Worm (Caenorhabditis elegans) whole organism, L3 larva: ENCODE results near the gene ZK180.7.

Experiments
- R02D3.7 ChIP-seq: fragments of 150-350 bp; optimal IDR thresholded peaks from 2 replicates; lab custom pipeline; 2014; ENCODE audit warnings: missing biosample characterization, missing genetic modification characterization
- aly-2 ChIP-seq: fragments of 150-350 bp; optimal IDR thresholded peaks from 2 replicates; lab custom pipeline; 2014; ENCODE audit warnings: missing biosample characterization, missing genetic modification characterization
- ama-1 ChIP-seq: fragments of 150-350 bp; optimal IDR thresholded peaks from 2 replicates; lab custom pipeline; 2018
- ceh-16 ChIP-seq: sonication (generic microtip); optimal IDR thresholded peaks from 2 replicates; lab custom pipeline; 2017; ENCODE audit warnings: missing biosample characterization, missing genetic modification characterization
- daf-12 ChIP-seq: fragments of 150-350 bp; optimal IDR thresholded peaks from 2 replicates; lab custom pipeline; 2014; ENCODE audit warnings: missing biosample characterization, missing genetic modification reagents, missing genetic modification characterization
- egl-27 ChIP-seq: sonication (generic microtip); optimal IDR thresholded peaks from 4 replicates; lab custom pipeline; 2017; ENCODE audit warnings: missing biosample characterization, missing genetic modification reagents, missing genetic modification characterization
- egl-5 ChIP-seq: fragments of 150-350 bp; optimal IDR thresholded peaks from 2 replicates; lab custom pipeline; 2017; ENCODE audit warnings: missing biosample characterization, missing genetic modification reagents, missing genetic modification characterization, inconsistent platforms
- elt-1 ChIP-seq: fragments of 150-350 bp; optimal IDR thresholded peaks from 2 replicates; lab custom pipeline; 2014; ENCODE audit warnings: missing biosample characterization, missing genetic modification characterization
- elt-2 ChIP-seq: sonication (generic microtip); optimal IDR thresholded peaks from 2 replicates; lab custom pipeline; 2016; ENCODE audit warnings: missing genetic modification reagents, mild to moderate bottlenecking, missing genetic modification characterization, missing compliant biosample characterization
- elt-3 ChIP-seq, 3 experiments: fragments of 150-350 bp in 1 of 3; sonication (generic microtip) in 2 of 3; optimal IDR thresholded peaks; 2 replicates in 2 of 3; 4 replicates in 1 of 3; lab custom pipeline; 2014 to 2017; ENCODE audit warnings: missing biosample characterization in 3 of 3, missing genetic modification characterization in 3 of 3
- fkh-10 ChIP-seq: sonication (generic microtip); optimal IDR thresholded peaks from 2 replicates; lab custom pipeline; 2017; ENCODE audit warnings: missing biosample characterization, missing genetic modification reagents, missing genetic modification characterization
- fkh-2 ChIP-seq: fragments of 150-350 bp; optimal IDR thresholded peaks from 2 replicates; lab custom pipeline; 2014; ENCODE audit warnings: missing biosample characterization, missing genetic modification reagents, missing genetic modification characterization
- fos-1 ChIP-seq: fragments of 150-350 bp; optimal IDR thresholded peaks from 2 replicates; lab custom pipeline; 2014; ENCODE audit warnings: missing biosample characterization, missing genetic modification characterization
- hmg-11 ChIP-seq: sonication (generic microtip); optimal IDR thresholded peaks from 2 replicates; lab custom pipeline; 2016; ENCODE audit warnings: missing genetic modification characterization, missing compliant biosample characterization
- jun-1 ChIP-seq: fragments of 150-350 bp; optimal IDR thresholded peaks from 2 replicates; lab custom pipeline; 2014; ENCODE audit warnings: missing biosample characterization, missing genetic modification reagents, missing genetic modification characterization
- lin-15B ChIP-seq: fragments of 150-350 bp; optimal IDR thresholded peaks from 2 replicates; lab custom pipeline; 2014; ENCODE audit warnings: missing biosample characterization, missing genetic modification characterization
- lin-39 ChIP-seq: fragments of 150-350 bp; optimal IDR thresholded peaks from 2 replicates; lab custom pipeline; 2018; ENCODE audit warnings: missing biosample characterization, missing genetic modification reagents, missing genetic modification characterization
- lsy-12 ChIP-seq: sonication (generic microtip); optimal IDR thresholded peaks from 2 replicates; lab custom pipeline; 2016; ENCODE audit warnings: mild to moderate bottlenecking, missing genetic modification characterization, missing compliant biosample characterization
- mdl-1 ChIP-seq: fragments of 150-350 bp; optimal IDR thresholded peaks from 2 replicates; lab custom pipeline; 2014; ENCODE audit warnings: missing biosample characterization, missing genetic modification characterization
- mml-1 ChIP-seq: fragments of 150-350 bp; sonication (generic microtip); optimal IDR thresholded peaks from 3 replicates; lab custom pipeline; 2014; ENCODE audit warnings: missing biosample characterization, missing genetic modification characterization
- nfya-1 ChIP-seq: sonication (generic microtip); optimal IDR thresholded peaks from 2 replicates; lab custom pipeline; 2017; ENCODE audit warnings: missing genetic modification characterization, mild to moderate bottlenecking, missing compliant biosample characterization, antibody characterized with exemption, moderate library complexity; ENCODE audit not compliant: insufficient read depth
- nhr-11 ChIP-seq: fragments of 150-350 bp; optimal IDR thresholded peaks from 2 replicates; lab custom pipeline; 2014; ENCODE audit warnings: missing biosample characterization, missing genetic modification characterization
- nhr-23 ChIP-seq: fragments of 150-350 bp; optimal IDR thresholded peaks from 2 replicates; lab custom pipeline; 2014; ENCODE audit warnings: missing biosample characterization, missing genetic modification reagents, missing genetic modification characterization
- nhr-25 ChIP-seq: sonication (generic microtip); optimal IDR thresholded peaks from 2 replicates; lab custom pipeline; 2017; ENCODE audit warnings: missing biosample characterization, missing genetic modification characterization
- nhr-28 ChIP-seq: fragments of 150-350 bp; optimal IDR thresholded peaks from 2 replicates; lab custom pipeline; 2014; ENCODE audit warnings: missing biosample characterization, missing genetic modification characterization
- nhr-43 ChIP-seq: sonication (generic microtip); optimal IDR thresholded peaks from 2 replicates; lab custom pipeline; 2016; ENCODE audit warnings: mild to moderate bottlenecking, missing genetic modification characterization, missing compliant biosample characterization; ENCODE audit not compliant: poor library complexity, severe bottlenecking
- nhr-67 ChIP-seq: fragments of 150-350 bp; optimal IDR thresholded peaks from 2 replicates; lab custom pipeline; 2014; ENCODE audit warnings: missing biosample characterization, missing genetic modification characterization
- nhr-77 ChIP-seq: fragments of 150-350 bp; optimal IDR thresholded peaks from 2 replicates; lab custom pipeline; 2014; ENCODE audit warnings: missing biosample characterization, missing genetic modification characterization
- pha-4 ChIP-seq: fragments of 150-350 bp; optimal IDR thresholded peaks from 2 replicates; lab custom pipeline; 2014; ENCODE audit warnings: missing biosample characterization, missing genetic modification reagents, missing genetic modification characterization
- pqm-1 ChIP-seq: fragments of 150-350 bp; optimal IDR thresholded peaks from 2 replicates; lab custom pipeline; 2017; ENCODE audit warnings: missing biosample characterization, missing genetic modification characterization, inconsistent platforms
- sea-2 ChIP-seq: fragments of 150-350 bp; sonication (generic microtip); optimal IDR thresholded peaks from 4 replicates; lab custom pipeline; 2014; ENCODE audit warnings: missing biosample characterization, missing genetic modification reagents, missing genetic modification characterization
- skn-1 ChIP-seq: fragments of 150-350 bp; optimal IDR thresholded peaks from 2 replicates; lab custom pipeline; 2014; ENCODE audit warnings: missing biosample characterization, missing genetic modification characterization
- snpc-4 ChIP-seq: fragments of 150-350 bp; optimal IDR thresholded peaks from 2 replicates; lab custom pipeline; 2014; ENCODE audit warnings: missing biosample characterization, missing genetic modification characterization
- ztf-11 ChIP-seq: fragments of 150-350 bp; optimal IDR thresholded peaks from 2 replicates; lab custom pipeline; 2014; ENCODE audit warnings: missing biosample characterization, missing genetic modification characterization
- ztf-4 ChIP-seq: fragments of 150-350 bp; optimal IDR thresholded peaks from 2 replicates; lab custom pipeline; 2014; ENCODE audit warnings: missing biosample characterization, missing genetic modification characterization

Gene ZK180.7

ce11 chrIV:4470885-4471772 is 19.2 kb upstream of the ZK180.7 start:
- TF ChIP-seq elt-2 (tag; lab: Kevin White, UChicago) (peak; percentile 63), fkh-2 (tag; lab: Kevin White, UChicago) (no peak), ama-1 (peak; percentile 87), daf-12 (no peak), mdl-1 (tag; lab: Kevin White, UChicago) (peak; percentile 76), lin-15B (tag; lab: Kevin White, UChicago) (peak; percentile 25), hmg-11 (tag; lab: Kevin White, UChicago) (peak; percentile 3), nhr-23 (tag; lab: Kevin White, UChicago) (peak; percentile 12), pha-4 (tag; lab: Kevin White, UChicago) (peak; percentile 44), nfya-1 (peak; percentile 32), ceh-16 (tag; lab: Kevin White, UChicago) (no peak), pqm-1 (peak; percentile 46)

- TF ChIP-seq elt-1 (tag; lab: Kevin White, UChicago): peak; percentile 75
- TF ChIP-seq elt-2 (tag; lab: Kevin White, UChicago): peak; percentile 53
- TF ChIP-seq nhr-11: no peak
- peak; percentile 15 for TF ChIP-seq mml-1 (tag; lab: Kevin White, UChicago)
- peak; percentile 85 for TF ChIP-seq nhr-25 (tag; lab: Kevin White, UChicago)
- peak; percentile 37 for TF ChIP-seq pha-4 (tag; lab: Kevin White, UChicago)
- no peak for TF ChIP-seq fos-1 (tag; lab: Kevin White, UChicago)
- TF ChIP-seq aly-2 (tag; lab: Kevin White, UChicago): no peak
- no peak for TF ChIP-seq jun-1 (tag; lab: Kevin White, UChicago)
- TF ChIP-seq lsy-12: no peak
- no peak for TF ChIP-seq sea-2 (GFP tag; lab: Kevin White, UChicago)
- peak; percentile 86 for TF ChIP-seq ama-1
- no peak for TF ChIP-seq egl-27 (tag; lab: Kevin White, UChicago)
- peak; percentile 90 for TF ChIP-seq nhr-23 (tag; lab: Kevin White, UChicago)
- peak in 1 of 3 experiments; percentile 32 for TF ChIP-seq elt-3 (tag; optimal IDR thresholded peaks at IDR 0.05; lab: Kevin White, UChicago)
- peak; percentile 2 for TF ChIP-seq lin-39 (tag; lab: Kevin White, UChicago)
- no peak for TF ChIP-seq nhr-28 (tag; lab: Kevin White, UChicago)
- TF ChIP-seq pqm-1: peak; percentile 58
- no peak for TF ChIP-seq skn-1 (tag; lab: Kevin White, UChicago)
- TF ChIP-seq ztf-4 (tag; lab: Kevin White, UChicago): peak; percentile 54
- TF ChIP-seq ztf-11 (tag; lab: Kevin White, UChicago): no peak
- no peak for TF ChIP-seq nhr-77 (tag; lab: Kevin White, UChicago)
- no peak for TF ChIP-seq fkh-10
- TF ChIP-seq hmg-11 (tag; lab: Kevin White, UChicago): no peak
- no peak for TF ChIP-seq egl-5 (tag; lab: Kevin White, UChicago)
- peak; percentile 73 for TF ChIP-seq nhr-43 (tag; lab: Kevin White, UChicago)
- peak; percentile 7 for TF ChIP-seq nfya-1
- TF ChIP-seq R02D3.7 (tag; lab: Kevin White, UChicago): no peak
- TF ChIP-seq snpc-4 (tag; lab: Kevin White, UChicago): no peak
- TF ChIP-seq nhr-67: no peak
- TF ChIP-seq, all 47 proteins: peak for 13
These were observed 17.7 kb upstream of the ZK180.7 start for ce11 chrIV:4472418-4473173.

ce11 chrIV:4473767-4474166 is 16.6 kb upstream of the ZK180.7 start:
- peak; percentile 83 for TF ChIP-seq ama-1
- peak; percentile 19 for TF ChIP-seq lsy-12
- TF ChIP-seq jun-1 (tag; lab: Kevin White, UChicago): no peak
- TF ChIP-seq nhr-23 (tag; lab: Kevin White, UChicago): peak; percentile 12
- TF ChIP-seq nhr-25 (tag; lab: Kevin White, UChicago): peak; percentile 14
- TF ChIP-seq elt-2 (tag; lab: Kevin White, UChicago): peak; percentile 4
